Worm (Caenorhabditis elegans): ENCODE measurements around the gene dpy-4.

DNA sequence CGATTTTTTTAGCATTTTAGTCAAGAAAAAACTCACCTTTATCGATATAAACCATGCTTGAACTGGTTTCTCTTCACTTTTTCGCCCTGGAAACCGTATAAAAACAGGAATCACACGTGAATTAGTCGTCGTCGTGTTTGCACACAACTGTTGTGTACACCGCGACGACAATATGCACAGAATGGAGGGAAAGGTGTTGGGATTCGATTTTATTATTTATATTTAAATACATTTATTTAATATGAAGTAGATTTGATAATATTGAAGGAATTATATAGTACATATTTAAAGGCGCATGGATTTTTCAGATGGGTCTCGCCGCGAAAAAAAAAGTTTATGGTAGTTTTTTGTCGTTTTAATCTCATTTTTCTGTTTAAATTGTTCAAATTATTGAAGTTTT, 42.3 kb upstream of the dpy-4 start, which contains the start of gene Y41E3.8:
- no peak for TF ChIP-seq ztf-22 (GFP tag; optimal IDR thresholded peaks at IDR 0.05)
- TF ChIP-seq F49E8.2 (tag; optimal IDR thresholded peaks at IDR 0.05; ENCODE audit: insufficient read depth): peak; percentile 37
- TF ChIP-seq fkh-3 (tag; optimal IDR thresholded peaks at IDR 0.05): no peak
- TF ChIP-seq T26A5.8 (tag; optimal IDR thresholded peaks at IDR 0.05): no peak
- peak; percentile 12 for TF ChIP-seq dpl-1 (GFP tag; optimal IDR thresholded peaks at IDR 0.05)
- no peak for TF ChIP-seq madf-10 (tag; optimal IDR thresholded peaks at IDR 0.05)
- TF ChIP-seq chd-7 (tag; optimal IDR thresholded peaks at IDR 0.05): no peak
- TF ChIP-seq F57A8.1 (GFP tag; optimal IDR thresholded peaks at IDR 0.05): no peak
- no peak for TF ChIP-seq pha-4 (tag; optimal IDR thresholded peaks at IDR 0.05)
- TF ChIP-seq ceh-40 (GFP tag; IDR thresholded peaks at IDR 0.05): no peak
- TF ChIP-seq pbrm-1 (GFP tag; IDR thresholded peaks at IDR 0.05): no peak
- TF ChIP-seq ztf-3 (GFP tag; optimal IDR thresholded peaks at IDR 0.05): no peak
- TF ChIP-seq snpc-4 (GFP tag; optimal IDR thresholded peaks at IDR 0.05): no peak
- TF ChIP-seq snpc-4 (tag; optimal IDR thresholded peaks at IDR 0.05): peak in 3 of 4 experiments; percentile 14 to 82 (median 55)
- no peak for TF ChIP-seq ztf-25 (GFP tag; IDR thresholded peaks at IDR 0.05)
